Worm (Caenorhabditis elegans) whole organism, mixed stage, embryonic: ENCODE data around the gene C18D11.1.

ENCODE experiments used
- M03D4.4 ChIP-seq: sonication (generic microtip); optimal IDR thresholded peaks from 2 replicates; lab custom pipeline; 2017; ENCODE audit warnings: mild to moderate bottlenecking, missing genetic modification characterization, missing compliant biosample characterization
- blmp-1 ChIP-seq: fragments of 150-350 bp; optimal IDR thresholded peaks from 2 replicates; lab custom pipeline; 2014; ENCODE audit warnings: missing biosample characterization, missing genetic modification characterization
- ceh-39 ChIP-seq: fragments of 150-350 bp; optimal IDR thresholded peaks from 2 replicates; lab custom pipeline; 2014; ENCODE audit warnings: missing biosample characterization, missing genetic modification characterization
- ceh-43 ChIP-seq: fragments of 200-800 bp; sonication (Bioruptor generic); optimal IDR thresholded peaks from 2 replicates; lab custom pipeline; 2018; ENCODE audit warnings: mild to moderate bottlenecking, missing genetic modification characterization, moderate library complexity, missing compliant biosample characterization
- ceh-83 ChIP-seq: fragments of 200-800 bp; sonication (Bioruptor generic); optimal IDR thresholded peaks from 2 replicates; lab custom pipeline; 2018; ENCODE audit warnings: mild to moderate bottlenecking, missing genetic modification characterization, missing compliant biosample characterization
- ces-1 ChIP-seq: fragments of 150-350 bp; optimal IDR thresholded peaks from 2 replicates; lab custom pipeline; 2014; ENCODE audit warnings: missing biosample characterization, missing genetic modification reagents, missing genetic modification characterization
- cnd-1 ChIP-seq: fragments of 200-800 bp; sonication (Bioruptor generic); optimal IDR thresholded peaks from 2 replicates; lab custom pipeline; 2018; ENCODE audit warnings: mild to moderate bottlenecking, missing genetic modification characterization, missing compliant biosample characterization
- drap-1 ChIP-seq: fragments of 200-800 bp; sonication (Bioruptor generic); optimal IDR thresholded peaks from 3 replicates; lab custom pipeline; 2018; ENCODE audit warnings: mild to moderate bottlenecking, missing genetic modification characterization, missing compliant biosample characterization
- elt-1 ChIP-seq: sonication (generic microtip); optimal IDR thresholded peaks from 2 replicates; lab custom pipeline; 2017; ENCODE audit warnings: missing genetic modification characterization, mild to moderate bottlenecking, missing compliant biosample characterization, antibody characterized with exemption, moderate library complexity, borderline replicate concordance; ENCODE audit not compliant: insufficient read depth
- elt-3 ChIP-seq: fragments of 150-350 bp; optimal IDR thresholded peaks from 2 replicates; lab custom pipeline; 2014; ENCODE audit warnings: missing biosample characterization, missing genetic modification characterization
- flh-1 ChIP-seq: fragments of 200-800 bp; sonication (Bioruptor generic); optimal IDR thresholded peaks from 2 replicates; lab custom pipeline; 2018; ENCODE audit warnings: mild to moderate bottlenecking, missing genetic modification characterization, moderate library complexity, missing compliant biosample characterization
- ham-2 ChIP-seq: fragments of 200-800 bp; sonication (Bioruptor generic); optimal IDR thresholded peaks from 2 replicates; lab custom pipeline; 2018; ENCODE audit warnings: mild to moderate bottlenecking, missing genetic modification characterization, missing compliant biosample characterization
- hlh-1 ChIP-seq: fragments of 150-350 bp; optimal IDR thresholded peaks from 2 replicates; lab custom pipeline; 2014; ENCODE audit warnings: missing biosample characterization, missing genetic modification reagents, missing genetic modification characterization
- lin-13 ChIP-seq: fragments of 150-350 bp; optimal IDR thresholded peaks from 2 replicates; lab custom pipeline; 2014; ENCODE audit warnings: missing biosample characterization, missing genetic modification characterization
- lsy-2 ChIP-seq: fragments of 150-350 bp; optimal IDR thresholded peaks from 2 replicates; lab custom pipeline; 2014; ENCODE audit warnings: missing biosample characterization, missing genetic modification characterization
- mab-5 ChIP-seq: fragments of 150-350 bp; optimal IDR thresholded peaks from 2 replicates; lab custom pipeline; 2014; ENCODE audit warnings: missing biosample characterization, missing genetic modification characterization
- mep-1 ChIP-seq: fragments of 150-350 bp; optimal IDR thresholded peaks from 2 replicates; lab custom pipeline; 2017; ENCODE audit warnings: missing biosample characterization, missing genetic modification reagents, missing genetic modification characterization, inconsistent platforms
- mls-2 ChIP-seq: sonication (generic microtip); optimal IDR thresholded peaks from 2 replicates; lab custom pipeline; 2016; ENCODE audit warnings: mild to moderate bottlenecking, missing genetic modification characterization, moderate library complexity, missing compliant biosample characterization
- nhr-12 ChIP-seq: fragments of 150-350 bp; optimal IDR thresholded peaks from 2 replicates; lab custom pipeline; 2014; ENCODE audit warnings: missing biosample characterization, missing genetic modification characterization
- nhr-2 ChIP-seq: fragments of 150-350 bp; optimal IDR thresholded peaks from 2 replicates; lab custom pipeline; 2014; ENCODE audit warnings: missing biosample characterization, missing genetic modification characterization
- nhr-237 ChIP-seq: fragments of 150-350 bp; optimal IDR thresholded peaks from 2 replicates; lab custom pipeline; 2014; ENCODE audit warnings: missing biosample characterization, missing genetic modification characterization
- nhr-28 ChIP-seq: fragments of 150-350 bp; optimal IDR thresholded peaks from 2 replicates; lab custom pipeline; 2014; ENCODE audit warnings: missing biosample characterization, missing genetic modification characterization
- nhr-76 ChIP-seq: sonication (generic microtip); optimal IDR thresholded peaks from 2 replicates; lab custom pipeline; 2017; ENCODE audit warnings: missing biosample characterization, missing genetic modification characterization
- pha-4 ChIP-seq: fragments of 150-350 bp; optimal IDR thresholded peaks from 2 replicates; lab custom pipeline; 2018; ENCODE audit warnings: missing biosample characterization, missing genetic modification reagents, missing genetic modification characterization
- snpc-4 ChIP-seq: fragments of 150-350 bp; optimal IDR thresholded peaks from 2 replicates; lab custom pipeline; 2014; ENCODE audit warnings: missing biosample characterization, missing genetic modification characterization
- sptf-1 ChIP-seq: sonication (generic microtip); optimal IDR thresholded peaks from 2 replicates; lab custom pipeline; 2017; ENCODE audit warnings: mild to moderate bottlenecking, missing genetic modification characterization, moderate library complexity, missing compliant biosample characterization
- tbx-8 ChIP-seq: fragments of 200-800 bp; sonication (Bioruptor generic); optimal IDR thresholded peaks from 2 replicates; lab custom pipeline; 2018; ENCODE audit warnings: mild to moderate bottlenecking, missing genetic modification characterization, moderate library complexity, missing compliant biosample characterization
- unc-39 ChIP-seq: fragments of 150-350 bp; optimal IDR thresholded peaks from 2 replicates; lab custom pipeline; 2014; ENCODE audit warnings: missing biosample characterization, missing genetic modification characterization
- unc-62 ChIP-seq: fragments of 150-350 bp; optimal IDR thresholded peaks from 2 replicates; lab custom pipeline; 2014; ENCODE audit warnings: missing biosample characterization, missing genetic modification reagents, missing genetic modification characterization
- zip-8 ChIP-seq: fragments of 150-350 bp; optimal IDR thresholded peaks from 2 replicates; lab custom pipeline; 2014; ENCODE audit warnings: missing biosample characterization, missing genetic modification characterization
- ztf-11 ChIP-seq: fragments of 150-350 bp; optimal IDR thresholded peaks from 2 replicates; lab custom pipeline; 2014; ENCODE audit warnings: missing biosample characterization, missing genetic modification characterization

C18D11.1 gene

ce11 chrIII:11834168-11834567 is 17.8 kb downstream of the C18D11.1 start:
- peak; percentile 22 for TF ChIP-seq sptf-1 (tag; lab: Kevin White, UChicago)
- no peak for TF ChIP-seq blmp-1 (tag; lab: Kevin White, UChicago)
- TF ChIP-seq hlh-1 (tag; lab: Kevin White, UChicago), result peak; percentile 27
- TF ChIP-seq, all 35 proteins: peak for 2

DNA sequence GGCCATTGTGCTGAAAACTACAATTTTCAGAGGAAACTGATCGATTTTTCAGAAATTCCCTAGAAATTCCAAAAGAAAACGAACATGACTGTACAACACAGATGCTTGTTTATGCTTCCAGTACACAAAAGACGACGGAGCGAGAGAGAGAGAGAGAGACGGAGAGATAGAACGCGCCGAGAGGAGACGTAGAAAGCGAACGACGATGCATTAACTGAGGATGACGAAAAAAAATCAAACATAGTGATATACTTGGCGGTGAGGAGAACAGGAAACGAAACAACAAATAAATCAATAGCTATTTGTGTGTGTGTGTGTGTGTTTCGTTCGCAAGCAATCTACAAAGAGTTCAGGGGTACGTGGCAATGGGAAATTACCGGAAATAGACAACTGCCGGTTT is 18.4 kb downstream of the C18D11.1 start:
- TF ChIP-seq hlh-1 (tag; lab: Kevin White, UChicago), result peak; percentile 9
- TF ChIP-seq M03D4.4 (tag; lab: Kevin White, UChicago), result no peak

DNA sequence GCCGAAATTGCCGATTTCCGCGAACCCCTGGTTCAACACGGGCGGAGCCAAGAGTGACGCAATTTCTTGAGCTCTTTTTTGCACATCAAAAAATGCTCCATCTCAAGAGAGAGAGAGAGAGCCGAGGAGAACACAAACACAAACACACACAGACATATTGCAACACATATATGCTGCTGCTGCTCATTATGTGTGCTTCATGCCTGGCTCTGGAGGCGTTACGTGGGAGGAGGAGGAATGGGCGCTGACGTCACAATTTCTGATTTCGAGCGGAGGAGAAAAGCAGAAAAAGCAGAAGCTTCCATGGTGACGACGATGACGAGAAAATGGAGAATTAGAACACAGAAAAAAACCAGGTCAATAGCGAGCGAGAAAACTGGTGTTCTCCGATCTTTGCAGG is 19.7 kb downstream of the C18D11.1 start:
- TF ChIP-seq ceh-83 (GFP tag; lab: Kevin White, UChicago), result no peak
- peak; percentile 31 for TF ChIP-seq zip-8 (tag; lab: Kevin White, UChicago)
- TF ChIP-seq, all 35 proteins: peak for 1

- no peak for TF ChIP-seq mab-5
- no peak for TF ChIP-seq nhr-76
- TF ChIP-seq snpc-4 (tag; lab: Kevin White, UChicago), result no peak
- no peak for TF ChIP-seq ham-2 (GFP tag; lab: Kevin White, UChicago)
- no peak for TF ChIP-seq sptf-1 (tag; lab: Kevin White, UChicago)
- TF ChIP-seq mls-2 (tag; lab: Kevin White, UChicago), result no peak
- TF ChIP-seq nhr-28 (tag; lab: Kevin White, UChicago), result no peak
- no peak for TF ChIP-seq ceh-43 (GFP tag; lab: Kevin White, UChicago)
- TF ChIP-seq flh-1 (GFP tag; lab: Kevin White, UChicago), result no peak
- no peak for TF ChIP-seq ceh-39 (tag; lab: Kevin White, UChicago)
- no peak for TF ChIP-seq tbx-8 (GFP tag; lab: Kevin White, UChicago)
Measured at ce11 chrIII:11836734-11837133, 20.4 kb downstream of the C18D11.1 start.

DNA sequence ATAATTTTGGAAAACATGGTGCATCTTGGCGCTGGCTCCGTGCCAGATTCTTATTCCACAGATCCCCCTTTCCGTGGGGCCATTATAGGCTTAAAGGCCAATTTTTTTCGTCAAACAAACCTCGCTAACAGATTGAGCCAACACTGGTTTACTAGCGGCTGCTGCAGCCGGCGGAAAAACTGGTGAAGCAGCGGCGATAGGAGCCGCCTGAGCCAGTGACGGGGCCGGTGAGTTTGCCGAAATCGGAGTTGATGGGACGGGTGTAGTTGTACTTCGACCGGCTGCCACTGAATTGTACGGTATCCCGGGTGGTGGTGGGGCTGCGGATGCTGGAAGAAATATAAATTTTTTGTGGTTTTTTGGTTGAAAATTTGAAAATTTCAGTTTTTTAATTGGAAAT is 25.4 kb downstream of the C18D11.1 start:
- TF ChIP-seq pha-4 (tag; lab: Kevin White, UChicago) (no peak), nhr-237 (no peak), nhr-12 (no peak), mep-1 (no peak), ces-1 (GFP tag; lab: Kevin White, UChicago) (no peak), elt-3 (no peak), nhr-76 (no peak), lsy-2 (no peak), cnd-1 (no peak), nhr-2 (tag; lab: Kevin White, UChicago) (no peak), ztf-11 (tag; lab: Kevin White, UChicago) (no peak), sptf-1 (tag; lab: Kevin White, UChicago) (no peak), drap-1 (no peak), snpc-4 (tag; lab: Kevin White, UChicago) (no peak), mab-5 (no peak), hlh-1 (tag; lab: Kevin White, UChicago) (no peak), nhr-28 (tag; lab: Kevin White, UChicago) (no peak)

- no peak for TF ChIP-seq lin-13 (tag; lab: Kevin White, UChicago)
- TF ChIP-seq unc-62 (GFP tag; lab: Kevin White, UChicago), result no peak
- TF ChIP-seq mls-2 (tag; lab: Kevin White, UChicago), result no peak
- no peak for TF ChIP-seq nhr-28 (tag; lab: Kevin White, UChicago)
Measured at ce11 chrIII:11843007-11843406, 26.6 kb downstream of the C18D11.1 start.

ce11 chrIII:11846365-11846764 is 30.0 kb downstream of the C18D11.1 start, which contains the start of gene ntl-3:
TSS of gene ntl-3 (minus strand) at chrIII:11846465.
- TF ChIP-seq mls-2 (tag; lab: Kevin White, UChicago) (no peak), elt-1 (no peak), unc-39 (no peak), unc-62 (GFP tag; lab: Kevin White, UChicago) (no peak)
